Worm (Caenorhabditis elegans) whole organism, L4 larva: ENCODE measurements around the gene rgs-7.

Experiments used
- attf-4 ChIP-seq: sonication (generic microtip); optimal IDR thresholded peaks from 3 replicates; lab custom pipeline; 2017; ENCODE audit warnings: missing biosample characterization, missing genetic modification characterization
- madf-5 ChIP-seq, 2 experiments: fragments of 200-800 bp; sonication (Bioruptor generic); IDR thresholded peaks; 2 replicates each; pipeline ENCODE4 v1.3.6; 2022; ENCODE audit warnings: missing compliant biosample characterization in 2 of 2, missing genetic modification characterization in 2 of 2
- mdl-1 ChIP-seq, 2 experiments: fragments of 150-350 bp in 1 of 2; sonication (generic microtip) in 1 of 2; optimal IDR thresholded peaks; 2 replicates each; lab custom pipeline; 2014 to 2017; ENCODE audit warnings: missing biosample characterization in 2 of 2, missing genetic modification characterization in 2 of 2
- skn-1 ChIP-seq: fragments of 150-350 bp; optimal IDR thresholded peaks from 2 replicates; lab custom pipeline; 2014; ENCODE audit warnings: missing biosample characterization, missing genetic modification characterization
- unc-62 ChIP-seq, 3 experiments: fragments of 150-350 bp in 1 of 3; sonication (generic microtip); optimal IDR thresholded peaks in 2 of 3; peaks in 1 of 3; 1 replicate in 1 of 3; 2 replicates in 2 of 3; lab custom pipeline; 2014 to 2017; ENCODE audit warnings: missing biosample characterization in 3 of 3, missing genetic modification characterization in 3 of 3, missing genetic modification reagents in 3 of 3, missing genotype in 1 of 3
- zip-2 ChIP-seq: fragments of 150-350 bp; optimal IDR thresholded peaks from 2 replicates; lab custom pipeline; 2014; ENCODE audit warnings: missing biosample characterization, missing genetic modification characterization

- TF ChIP-seq mdl-1 (tag; optimal IDR thresholded peaks at IDR 0.05; lab: Kevin White, UChicago) (no peak), unc-62 (GFP tag; optimal IDR thresholded peaks at IDR 0.05 in 1 of 2; lab: Kevin White, UChicago) (no peak), unc-62 (tag; optimal IDR thresholded peaks at IDR 0.05; lab: Kevin White, UChicago) (no peak), madf-5 (GFP tag; IDR thresholded peaks at IDR 0.05; lab: Robert Waterston, UW) (no peak), attf-4 (tag; lab: Kevin White, UChicago) (no peak), skn-1 (tag; lab: Kevin White, UChicago) (no peak), zip-2 (tag; lab: Kevin White, UChicago) (no peak)
Measured at ce11 chrX:3600390-3600789, 58.0 kb downstream of the rgs-7 start, which contains the start of gene cgr-1.
